Worm (Caenorhabditis elegans) whole organism, young adult: ENCODE measurements around the gene T24C12.4.
A peak's percentile ranks its signal among the peaks of the same experiment; 100 is the strongest.

ENCODE experiments used
- B0019.2 ChIP-seq: fragments of 200-800 bp; sonication (Bioruptor generic); conservative IDR thresholded peaks from 2 replicates; pipeline ENCODE4 v1.3.6; 2022; ENCODE audit warnings: missing genetic modification reagents, missing genetic modification characterization, missing compliant biosample characterization
- B0336.3 ChIP-seq: fragments of 200-800 bp; sonication (Bioruptor generic); IDR thresholded peaks from 2 replicates; pipeline ENCODE4 v1.3.6; 2022; ENCODE audit warnings: missing genetic modification characterization, missing compliant biosample characterization
- C17E4.6 ChIP-seq: fragments of 200-800 bp; sonication (Bioruptor generic); IDR thresholded peaks from 2 replicates; pipeline ENCODE4 v1.3.6; 2022; ENCODE audit warnings: missing genetic modification reagents, missing genetic modification characterization, missing compliant biosample characterization
- D2030.7 ChIP-seq: fragments of 200-800 bp; sonication (Bioruptor generic); IDR thresholded peaks from 2 replicates; pipeline ENCODE4 v1.3.6; 2022; ENCODE audit warnings: missing genetic modification reagents, missing genetic modification characterization, missing compliant biosample characterization
- F23B12.7 ChIP-seq: sonication (generic microtip); optimal IDR thresholded peaks from 2 replicates; lab custom pipeline; 2017; ENCODE audit warnings: missing genetic modification characterization, mild to moderate bottlenecking, missing compliant biosample characterization, antibody characterized with exemption, moderate library complexity; ENCODE audit not compliant: insufficient read depth
- F33H1.4 ChIP-seq: fragments of 200-800 bp; sonication (Bioruptor generic); IDR thresholded peaks from 2 replicates; pipeline ENCODE4 v1.3.6; 2022; ENCODE audit warnings: missing genetic modification reagents, missing genetic modification characterization, missing compliant biosample characterization
- F37B4.10 ChIP-seq: fragments of 200-800 bp; sonication (Bioruptor generic); IDR thresholded peaks from 2 replicates; pipeline ENCODE4 v1.3.6; 2022; ENCODE audit warnings: missing genetic modification characterization, missing compliant biosample characterization
- K12H6.12 ChIP-seq: fragments of 200-800 bp; sonication (Bioruptor generic); optimal IDR thresholded peaks from 2 replicates; lab custom pipeline; 2018; ENCODE audit warnings: mild to moderate bottlenecking, missing genetic modification characterization, missing compliant biosample characterization
- Y53F4B.3 ChIP-seq: fragments of 200-800 bp; sonication (Bioruptor generic); IDR thresholded peaks from 2 replicates; pipeline ENCODE4 v1.3.6; 2022; ENCODE audit warnings: missing genetic modification reagents, missing genetic modification characterization, missing compliant biosample characterization
- Y95B8A.8 ChIP-seq: fragments of 200-800 bp; sonication (Bioruptor generic); IDR thresholded peaks from 2 replicates; pipeline ENCODE4 v1.3.6; 2022; ENCODE audit warnings: missing genetic modification reagents, missing genetic modification characterization, missing compliant biosample characterization
- ama-1 ChIP-seq, 3 experiments: fragments of 150-350 bp in 1 of 3; sonication (generic microtip) in 2 of 3; optimal IDR thresholded peaks; 2 replicates each; lab custom pipeline; 2014 to 2018; ENCODE audit warnings: missing biosample characterization in 2 of 3, missing genetic modification characterization in 2 of 3, missing genetic modification reagents in 2 of 3
- aptf-3 ChIP-seq: fragments of 200-800 bp; sonication (Bioruptor generic); IDR thresholded peaks from 2 replicates; pipeline ENCODE4 v1.3.6; 2022; ENCODE audit warnings: missing genetic modification characterization, missing compliant biosample characterization
- atf-7 ChIP-seq: sonication (generic microtip); optimal IDR thresholded peaks from 2 replicates; lab custom pipeline; 2017; ENCODE audit warnings: mild to moderate bottlenecking, missing genetic modification characterization, missing compliant biosample characterization
- athp-1 ChIP-seq: sonication (generic microtip); optimal IDR thresholded peaks from 2 replicates; lab custom pipeline; 2017; ENCODE audit warnings: mild to moderate bottlenecking, missing genetic modification characterization, missing compliant biosample characterization
- attf-6 ChIP-seq: fragments of 200-800 bp; sonication (Bioruptor generic); IDR thresholded peaks from 2 replicates; pipeline ENCODE4 v1.3.6; 2022; ENCODE audit warnings: missing genetic modification reagents, missing genetic modification characterization, missing compliant biosample characterization
- cebp-1 ChIP-seq, 2 experiments: fragments of 200-800 bp in 1 of 2; sonication (Bioruptor generic) in 1 of 2; sonication (generic microtip) in 1 of 2; IDR thresholded peaks in 1 of 2; optimal IDR thresholded peaks in 1 of 2; 2 replicates each; pipeline versions ENCODE4 v1.3.6 to Lab custom; 2017 to 2022; ENCODE audit warnings: missing compliant biosample characterization in 2 of 2, missing genetic modification characterization in 2 of 2, mild to moderate bottlenecking in 1 of 2, missing genetic modification reagents in 1 of 2, moderate library complexity in 1 of 2
- cebp-2 ChIP-seq: fragments of 200-800 bp; sonication (Bioruptor generic); IDR thresholded peaks from 2 replicates; pipeline ENCODE4 v1.3.6; 2022; ENCODE audit warnings: missing genetic modification characterization, missing compliant biosample characterization
- ceh-100 ChIP-seq: fragments of 200-800 bp; sonication (Bioruptor generic); IDR thresholded peaks from 2 replicates; pipeline ENCODE4 v1.3.6; 2022; ENCODE audit warnings: missing genetic modification reagents, missing genetic modification characterization, missing compliant biosample characterization
- egl-18 ChIP-seq: fragments of 200-800 bp; sonication (Bioruptor generic); IDR thresholded peaks from 2 replicates; pipeline ENCODE4 v1.3.6; 2022; ENCODE audit warnings: missing genetic modification reagents, missing genetic modification characterization, missing compliant biosample characterization
- egrh-3 ChIP-seq: fragments of 200-800 bp; sonication (Bioruptor generic); IDR thresholded peaks from 2 replicates; pipeline ENCODE4 v1.3.6; 2022; ENCODE audit warnings: missing genetic modification reagents, missing genetic modification characterization, missing compliant biosample characterization
- ekl-4 ChIP-seq: fragments of 200-800 bp; sonication (Bioruptor generic); IDR thresholded peaks from 2 replicates; pipeline ENCODE4 v1.3.6; 2022; ENCODE audit warnings: missing genetic modification reagents, missing genetic modification characterization, missing compliant biosample characterization
- hlh-12 ChIP-seq: sonication (generic microtip); optimal IDR thresholded peaks from 2 replicates; lab custom pipeline; 2016; ENCODE audit warnings: missing genetic modification characterization, missing compliant biosample characterization
- hrde-1 ChIP-seq: sonication (generic microtip); optimal IDR thresholded peaks from 2 replicates; lab custom pipeline; 2016; ENCODE audit warnings: missing genetic modification characterization, mild to moderate bottlenecking, missing compliant biosample characterization, moderate library complexity, missing genotype, missing genetic modification reagents, borderline replicate concordance
- let-607 ChIP-seq, 2 experiments: fragments of 200-800 bp in 1 of 2; sonication (Bioruptor generic) in 1 of 2; sonication (generic microtip) in 1 of 2; optimal IDR thresholded peaks; 2 replicates each; lab custom pipeline; 2016 to 2018; ENCODE audit warnings: mild to moderate bottlenecking in 2 of 2, missing compliant biosample characterization in 2 of 2, missing genetic modification characterization in 2 of 2, moderate library complexity in 2 of 2, missing genotype in 1 of 2
- lin-54 ChIP-seq: fragments of 200-800 bp; sonication (Bioruptor generic); optimal IDR thresholded peaks from 2 replicates; lab custom pipeline; 2018; ENCODE audit warnings: mild to moderate bottlenecking, missing genetic modification characterization, missing compliant biosample characterization
- madf-10 ChIP-seq: sonication (generic microtip); optimal IDR thresholded peaks from 2 replicates; lab custom pipeline; 2016; ENCODE audit warnings: mild to moderate bottlenecking, missing genetic modification characterization, missing compliant biosample characterization
- madf-6 ChIP-seq: fragments of 200-800 bp; sonication (Bioruptor generic); IDR thresholded peaks from 2 replicates; pipeline ENCODE4 v1.3.6; 2022; ENCODE audit warnings: missing genetic modification reagents, missing genetic modification characterization, missing compliant biosample characterization
- mes-4 ChIP-seq: sonication (generic microtip); optimal IDR thresholded peaks from 2 replicates; lab custom pipeline; 2016; ENCODE audit warnings: missing genotype, missing genetic modification characterization, missing compliant biosample characterization
- nhr-80 ChIP-seq: sonication (generic microtip); optimal IDR thresholded peaks from 2 replicates; lab custom pipeline; 2016; ENCODE audit warnings: missing genetic modification characterization, missing compliant biosample characterization
- rcor-1 ChIP-seq: fragments of 200-800 bp; sonication (Bioruptor generic); IDR thresholded peaks from 2 replicates; pipeline ENCODE4 v1.3.6; 2022; ENCODE audit warnings: missing genetic modification reagents, missing genetic modification characterization, missing compliant biosample characterization
- repo-1 ChIP-seq: sonication (generic microtip); optimal IDR thresholded peaks from 2 replicates; lab custom pipeline; 2017; ENCODE audit warnings: mild to moderate bottlenecking, missing genetic modification characterization, missing compliant biosample characterization
- snpc-1.3 ChIP-seq: sonication (generic microtip); optimal IDR thresholded peaks from 2 replicates; lab custom pipeline; 2017; ENCODE audit warnings: missing genetic modification characterization, mild to moderate bottlenecking, missing compliant biosample characterization, antibody characterized with exemption, moderate library complexity, missing genotype, missing genetic modification reagents; ENCODE audit not compliant: insufficient read depth
- tbx-9 ChIP-seq: sonication (generic microtip); optimal IDR thresholded peaks from 2 replicates; lab custom pipeline; 2016; ENCODE audit warnings: borderline replicate concordance, missing genetic modification characterization, inconsistent platforms, missing compliant biosample characterization
- unc-62 ChIP-seq: fragments of 150-350 bp; optimal IDR thresholded peaks from 2 replicates; lab custom pipeline; 2014; ENCODE audit warnings: missing biosample characterization, missing genetic modification reagents, missing genetic modification characterization
- zfh-2 ChIP-seq: fragments of 200-800 bp; sonication (Bioruptor generic); conservative IDR thresholded peaks from 2 replicates; pipeline ENCODE4 v1.3.6; 2022; ENCODE audit warnings: missing genetic modification reagents, missing genetic modification characterization, missing compliant biosample characterization
- ztf-28 ChIP-seq: fragments of 200-800 bp; sonication (Bioruptor generic); IDR thresholded peaks from 2 replicates; pipeline ENCODE4 v1.3.6; 2022; ENCODE audit warnings: missing genetic modification reagents, missing genetic modification characterization, missing compliant biosample characterization
- ztf-6 ChIP-seq: fragments of 200-800 bp; sonication (Bioruptor generic); IDR thresholded peaks from 2 replicates; pipeline ENCODE4 v1.3.6; 2022; ENCODE audit warnings: missing genetic modification reagents, missing genetic modification characterization, missing compliant biosample characterization

Gene T24C12.4

ce11 chrX:2215108-2215507, 10.2 kb upstream of the T24C12.4 start (continued):
- TF ChIP-seq ceh-100 (no peak), cebp-1 (GFP tag; IDR thresholded peaks at IDR 0.05; lab: Robert Waterston, UW) (no peak), cebp-1 (tag; optimal IDR thresholded peaks at IDR 0.05; lab: Kevin White, UChicago) (peak; percentile 75), snpc-1.3 (tag; lab: Kevin White, UChicago) (no peak), B0019.2 (no peak), B0336.3 (GFP tag; lab: Robert Waterston, UW) (peak; percentile 64), lin-54 (GFP tag; lab: Kevin White, UChicago) (no peak), ama-1 (optimal IDR thresholded peaks at IDR 0.05; lab: Kevin White, UChicago) (no peak), ama-1 (GFP tag; optimal IDR thresholded peaks at IDR 0.05; lab: Kevin White, UChicago) (no peak), F33H1.4 (GFP tag; lab: Robert Waterston, UW) (no peak), unc-62 (no peak), cebp-2 (GFP tag; lab: Robert Waterston, UW) (no peak), K12H6.12 (tag; lab: Kevin White, UChicago) (no peak), mes-4 (no peak), ztf-6 (GFP tag; lab: Robert Waterston, UW) (no peak), athp-1 (tag; lab: Kevin White, UChicago) (no peak), atf-7 (peak; percentile 62), attf-6 (GFP tag; lab: Robert Waterston, UW) (no peak), hrde-1 (tag; lab: Kevin White, UChicago) (no peak), tbx-9 (tag; lab: Kevin White, UChicago) (no peak), rcor-1 (GFP tag; lab: Robert Waterston, UW) (0 out of 2 replicates have a peak, but pooled peaks have one; percentile 11), Y95B8A.8 (GFP tag; lab: Robert Waterston, UW) (no peak), aptf-3 (GFP tag; lab: Robert Waterston, UW) (no peak), let-607 (tag; optimal IDR thresholded peaks at IDR 0.05; lab: Kevin White, UChicago) (peak; percentile 34 to 49), repo-1 (no peak)

- TF ChIP-seq madf-6 (GFP tag; lab: Robert Waterston, UW) (no peak), cebp-1 (GFP tag; IDR thresholded peaks at IDR 0.05; lab: Robert Waterston, UW) (no peak), cebp-1 (tag; optimal IDR thresholded peaks at IDR 0.05; lab: Kevin White, UChicago) (no peak), attf-6 (GFP tag; lab: Robert Waterston, UW) (no peak), egl-18 (GFP tag; lab: Robert Waterston, UW) (no peak), F23B12.7 (tag; lab: Kevin White, UChicago) (no peak), Y53F4B.3 (GFP tag; lab: Robert Waterston, UW) (no peak), hlh-12 (no peak), zfh-2 (GFP tag; lab: Robert Waterston, UW) (0 out of 2 replicates have a peak, but pooled peaks have one; percentile 28)
- TF ChIP-seq, all 124 proteins: peak for 1
Observed at ce11 chrX:2214454-2214853, 9.6 kb upstream of the T24C12.4 start.

- TF ChIP-seq D2030.7 (GFP tag; lab: Robert Waterston, UW) (no peak), nhr-80 (peak; percentile 16), madf-10 (no peak), egrh-3 (peak; percentile 78; the same call in 1 of the 2 replicates), C17E4.6 (GFP tag; lab: Robert Waterston, UW) (no peak), F37B4.10 (GFP tag; lab: Robert Waterston, UW) (0 out of 2 replicates have a peak, but pooled peaks have one; percentile 18), ztf-28 (GFP tag; lab: Robert Waterston, UW) (no peak), ekl-4 (0 out of 2 replicates have a peak, but pooled peaks have one; percentile 28), zfh-2 (GFP tag; lab: Robert Waterston, UW) (peak; percentile 85)
Observed at ce11 chrX:2213400-2214362, 8.8 kb upstream of the T24C12.4 start.
